Comparison of ENCODE assay signal across 4 worm cellular contexts in the genomic region with DNA sequence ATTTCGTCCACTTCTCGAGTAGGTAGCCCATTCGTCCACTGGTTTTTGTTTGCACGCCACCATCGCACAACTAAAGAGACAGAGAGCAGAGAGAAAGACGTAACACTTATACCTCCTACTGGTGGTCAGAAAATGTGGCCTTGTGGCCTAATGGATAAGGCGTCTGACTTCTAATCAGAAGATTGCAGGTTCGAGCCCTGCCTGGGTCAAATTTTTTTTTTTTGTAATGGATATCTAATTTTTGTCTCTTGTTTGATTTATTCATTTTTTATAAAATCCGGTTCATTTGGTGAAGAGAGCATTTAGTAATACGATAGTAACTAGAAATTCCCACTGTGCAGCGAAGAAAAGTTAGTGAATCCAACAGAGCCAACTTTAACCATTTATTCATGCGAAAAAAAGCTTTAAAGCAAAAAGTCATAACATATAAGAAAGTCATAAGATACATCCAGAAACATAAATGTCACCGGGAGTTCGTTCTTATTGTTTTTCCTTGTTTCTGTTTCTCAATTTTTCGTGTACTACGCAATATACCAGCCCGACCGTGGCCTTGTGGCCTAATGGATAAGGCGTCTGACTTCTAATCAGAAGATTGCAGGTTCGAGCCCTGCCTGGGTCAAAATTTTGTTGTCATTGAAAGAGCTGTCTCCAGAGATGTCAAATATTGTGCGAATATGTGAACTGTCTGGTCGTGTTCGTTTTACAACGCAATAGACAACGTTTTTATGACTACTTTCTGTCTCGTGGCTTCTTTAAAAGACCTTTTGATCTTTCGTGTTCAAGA.
TF ChIP-seq lines count a peak whose summit lies in the region.

No protein-coding gene starts in this region.

TF ChIP-seq in whole organism, L2 larva, 48 proteins besides CTCF, POLR2A, EP300 and RAD21:
- TF ChIP-seq nhr-21 (tag; optimal IDR thresholded peaks at IDR 0.05; lab: Kevin White, UChicago) (peak; percentile 48), sma-9 (GFP tag; optimal IDR thresholded peaks at IDR 0.05; lab: Kevin White, UChicago) (peak; percentile 53), sma-9 (tag; optimal IDR thresholded peaks at IDR 0.05; lab: Kevin White, UChicago) (no peak), R02D3.7 (tag; optimal IDR thresholded peaks at IDR 0.05; lab: Kevin White, UChicago) (no peak), unc-39 (tag; optimal IDR thresholded peaks at IDR 0.05; lab: Kevin White, UChicago) (no peak), mab-5 (tag; optimal IDR thresholded peaks at IDR 0.05; lab: Kevin White, UChicago) (no peak), lin-13 (GFP tag; optimal IDR thresholded peaks at IDR 0.05; lab: Kevin White, UChicago) (peak; percentile 36), F13H6.1 (tag; optimal IDR thresholded peaks at IDR 0.05; lab: Kevin White, UChicago) (peak; percentile 10), nhr-11 (tag; optimal IDR thresholded peaks at IDR 0.05; lab: Kevin White, UChicago) (no peak), C34F6.9 (tag; optimal IDR thresholded peaks at IDR 0.05; lab: Kevin White, UChicago) (peak; percentile 12), nhr-129 (tag; optimal IDR thresholded peaks at IDR 0.05; lab: Kevin White, UChicago) (peak; percentile 69), egl-27 (tag; optimal IDR thresholded peaks at IDR 0.05; lab: Kevin White, UChicago) (peak; percentile 42), unc-55 (GFP tag; optimal IDR thresholded peaks at IDR 0.05; lab: Kevin White, UChicago) (peak; percentile 20), Y55F3AM.14 (GFP tag; optimal IDR thresholded peaks at IDR 0.05; lab: Kevin White, UChicago) (peak; percentile 4), fos-1 (tag; optimal IDR thresholded peaks at IDR 0.05; lab: Kevin White, UChicago) (peak; percentile 44), nhr-6 (tag; optimal IDR thresholded peaks at IDR 0.05; lab: Kevin White, UChicago) (no peak), lsy-2 (tag; optimal IDR thresholded peaks at IDR 0.05; lab: Kevin White, UChicago) (peak; percentile 15 to 52), crh-2 (tag; optimal IDR thresholded peaks at IDR 0.05; lab: Kevin White, UChicago) (peak; percentile 55), ztf-4 (tag; optimal IDR thresholded peaks at IDR 0.05; lab: Kevin White, UChicago) (no peak), lin-39 (tag; optimal IDR thresholded peaks at IDR 0.05; lab: Kevin White, UChicago) (no peak)

TF ChIP-seq in whole organism, L4 larva, 104 proteins besides CTCF, POLR2A, EP300 and RAD21 (continues in another document):
- TF ChIP-seq saeg-2 (GFP tag; IDR thresholded peaks at IDR 0.05; lab: Robert Waterston, UW) (0 out of 2 replicates have a peak, but pooled peaks have one; percentile 32), nhr-77 (tag; optimal IDR thresholded peaks at IDR 0.05; lab: Kevin White, UChicago) (peak; percentile 39), mdl-1 (tag; optimal IDR thresholded peaks at IDR 0.05; lab: Kevin White, UChicago) (peak; percentile 2 to 37), zip-11 (GFP tag; IDR thresholded peaks at IDR 0.05; lab: Robert Waterston, UW) (no peak), hif-1 (tag; optimal IDR thresholded peaks at IDR 0.05; lab: Kevin White, UChicago) (peak in 1 of 2 experiments; percentile 6), F37D6.2 (tag; optimal IDR thresholded peaks at IDR 0.05; lab: Kevin White, UChicago) (no peak), lin-38 (GFP tag; IDR thresholded peaks at IDR 0.05; lab: Robert Waterston, UW) (peak; percentile 59), spr-1 (tag; optimal IDR thresholded peaks at IDR 0.05; lab: Kevin White, UChicago) (peak; percentile 12), set-16 (GFP tag; IDR thresholded peaks at IDR 0.05; lab: Robert Waterston, UW) (no peak), nhr-48 (tag; optimal IDR thresholded peaks at IDR 0.05; lab: Kevin White, UChicago) (no peak), ceh-82 (tag; optimal IDR thresholded peaks at IDR 0.05; lab: Kevin White, UChicago) (no peak), madf-9 (GFP tag; conservative IDR thresholded peaks at IDR 0.05; lab: Robert Waterston, UW) (peak; percentile 38; the same call in 1 of the 2 replicates), dpl-1 (GFP tag; optimal IDR thresholded peaks at IDR 0.05; lab: Kevin White, UChicago) (no peak), Y105C5A.15 (GFP tag; IDR thresholded peaks at IDR 0.05; lab: Robert Waterston, UW) (0 out of 2 replicates have a peak, but pooled peaks have one; percentile 52), aha-1 (tag; lab: Kevin White, UChicago) (peak; percentile 72), daf-19 (GFP tag; conservative IDR thresholded peaks at IDR 0.05; lab: Robert Waterston, UW) (0 out of 2 replicates have a peak, but pooled peaks have one; percentile 9), ceh-44 (GFP tag; IDR thresholded peaks at IDR 0.05; lab: Robert Waterston, UW) (peak; percentile 54; the same call in 1 of the 2 replicates), lir-3 (tag; optimal IDR thresholded peaks at IDR 0.05; lab: Kevin White, UChicago) (no peak), lsy-2 (tag; optimal IDR thresholded peaks at IDR 0.05; lab: Kevin White, UChicago) (peak in 1 of 2 experiments; percentile 34), pqm-1 (tag; optimal IDR thresholded peaks at IDR 0.05; lab: Kevin White, UChicago) (no peak), ces-1 (GFP tag; optimal IDR thresholded peaks at IDR 0.05; lab: Kevin White, UChicago) (no peak)

TF ChIP-seq in whole organism, late embryonic, 69 proteins besides CTCF, POLR2A, EP300 and RAD21 (continues in another document):
- TF ChIP-seq nhr-11 (tag; optimal IDR thresholded peaks at IDR 0.05; lab: Kevin White, UChicago) (no peak), sdc-2 (tag; optimal IDR thresholded peaks at IDR 0.05; lab: Kevin White, UChicago) (peak; percentile 76), nhr-232 (tag; optimal IDR thresholded peaks at IDR 0.05; lab: Kevin White, UChicago) (peak; percentile 74), tbx-7 (tag; optimal IDR thresholded peaks at IDR 0.05; lab: Kevin White, UChicago) (no peak), ceh-22 (tag; optimal IDR thresholded peaks at IDR 0.05; lab: Kevin White, UChicago) (peak; percentile 44), pat-9 (tag; optimal IDR thresholded peaks at IDR 0.05; lab: Kevin White, UChicago) (peak; percentile 68), rnt-1 (tag; optimal IDR thresholded peaks at IDR 0.05; lab: Kevin White, UChicago) (peak; percentile 42), C38D4.7 (GFP tag; optimal IDR thresholded peaks at IDR 0.05; lab: Kevin White, UChicago) (peak; percentile 72), pros-1 (tag; optimal IDR thresholded peaks at IDR 0.05; lab: Kevin White, UChicago) (no peak), K09A11.1 (tag; optimal IDR thresholded peaks at IDR 0.05; lab: Kevin White, UChicago; ENCODE audit: insufficient read depth) (peak; percentile 53), pha-4 (tag; optimal IDR thresholded peaks at IDR 0.05; lab: Kevin White, UChicago) (no peak), C08G9.2 (tag; optimal IDR thresholded peaks at IDR 0.05; lab: Kevin White, UChicago) (peak; percentile 70), odd-2 (tag; optimal IDR thresholded peaks at IDR 0.05; lab: Kevin White, UChicago) (no peak), ceh-34 (tag; optimal IDR thresholded peaks at IDR 0.05; lab: Kevin White, UChicago) (peak; percentile 72), ceh-31 (tag; optimal IDR thresholded peaks at IDR 0.05; lab: Kevin White, UChicago) (peak; percentile 63), dve-1 (tag; optimal IDR thresholded peaks at IDR 0.05; lab: Kevin White, UChicago) (peak; percentile 71), lim-6 (tag; optimal IDR thresholded peaks at IDR 0.05; lab: Kevin White, UChicago) (peak; percentile 38), hlh-15 (tag; optimal IDR thresholded peaks at IDR 0.05; lab: Kevin White, UChicago) (peak; percentile 4), fkh-10 (GFP tag; optimal IDR thresholded peaks at IDR 0.05; lab: Kevin White, UChicago) (no peak), mec-3 (tag; optimal IDR thresholded peaks at IDR 0.05; lab: Kevin White, UChicago; ENCODE audit: borderline replicate concordance) (no peak), hlh-6 (tag; optimal IDR thresholded peaks at IDR 0.05; lab: Kevin White, UChicago) (peak; percentile 62), fax-1 (tag; optimal IDR thresholded peaks at IDR 0.05; lab: Kevin White, UChicago) (peak; percentile 64), ceh-19 (GFP tag; optimal IDR thresholded peaks at IDR 0.05; lab: Kevin White, UChicago) (peak; percentile 35)

TF ChIP-seq in whole organism, mixed stage, embryonic, 35 proteins besides CTCF, POLR2A, EP300 and RAD21 (continues in another document):
- TF ChIP-seq unc-120 (tag; optimal IDR thresholded peaks at IDR 0.05; lab: Kevin White, UChicago; ENCODE audit: poor library complexity, severe bottlenecking) (peak; percentile 57), ztf-11 (tag; optimal IDR thresholded peaks at IDR 0.05; lab: Kevin White, UChicago) (peak; percentile 35), sptf-1 (tag; optimal IDR thresholded peaks at IDR 0.05; lab: Kevin White, UChicago) (peak; percentile 88), nhr-2 (tag; optimal IDR thresholded peaks at IDR 0.05; lab: Kevin White, UChicago) (no peak), pha-4 (tag; optimal IDR thresholded peaks at IDR 0.05; lab: Kevin White, UChicago) (no peak), sem-2 (GFP tag; optimal IDR thresholded peaks at IDR 0.05; lab: Kevin White, UChicago) (peak; percentile 77), tbx-8 (GFP tag; optimal IDR thresholded peaks at IDR 0.05; lab: Kevin White, UChicago) (peak; percentile 43), nhr-28 (tag; optimal IDR thresholded peaks at IDR 0.05; lab: Kevin White, UChicago) (peak; percentile 31), M03D4.4 (tag; optimal IDR thresholded peaks at IDR 0.05; lab: Kevin White, UChicago) (peak; percentile 89), hlh-1 (tag; optimal IDR thresholded peaks at IDR 0.05; lab: Kevin White, UChicago) (peak; percentile 28), mls-2 (tag; optimal IDR thresholded peaks at IDR 0.05; lab: Kevin White, UChicago) (peak; percentile 91), ceh-43 (GFP tag; optimal IDR thresholded peaks at IDR 0.05; lab: Kevin White, UChicago) (peak; percentile 76), nhr-237 (tag; optimal IDR thresholded peaks at IDR 0.05; lab: Kevin White, UChicago) (no peak), unc-39 (tag; optimal IDR thresholded peaks at IDR 0.05; lab: Kevin White, UChicago) (no peak), nhr-76 (tag; optimal IDR thresholded peaks at IDR 0.05; lab: Kevin White, UChicago) (no peak), mep-1 (tag; optimal IDR thresholded peaks at IDR 0.05; lab: Kevin White, UChicago) (peak; percentile 56), mab-5 (tag; optimal IDR thresholded peaks at IDR 0.05; lab: Kevin White, UChicago) (peak; percentile 31), lin-32 (GFP tag; optimal IDR thresholded peaks at IDR 0.05; lab: Kevin White, UChicago) (peak; percentile 25), drap-1 (GFP tag; optimal IDR thresholded peaks at IDR 0.05; lab: Kevin White, UChicago) (peak; percentile 80), lsy-2 (tag; optimal IDR thresholded peaks at IDR 0.05; lab: Kevin White, UChicago) (no peak), nhr-12 (tag; optimal IDR thresholded peaks at IDR 0.05; lab: Kevin White, UChicago) (no peak), ces-1 (GFP tag; optimal IDR thresholded peaks at IDR 0.05; lab: Kevin White, UChicago) (peak; percentile 36), elt-3 (tag; optimal IDR thresholded peaks at IDR 0.05; lab: Kevin White, UChicago) (no peak), unc-62 (GFP tag; optimal IDR thresholded peaks at IDR 0.05; lab: Kevin White, UChicago) (peak; percentile 25), ceh-83 (GFP tag; optimal IDR thresholded peaks at IDR 0.05; lab: Kevin White, UChicago) (peak; percentile 88), ham-2 (GFP tag; optimal IDR thresholded peaks at IDR 0.05; lab: Kevin White, UChicago) (no peak)
